Fruit fly (Drosophila melanogaster) whole organism, adult: ENCODE measurements around the gene CG13064.

Experiments
- CG14711 ChIP-seq: fragments of 200-800 bp; sonication (Bioruptor generic); optimal IDR thresholded peaks from 2 replicates; lab custom pipeline; 2018; ENCODE audit warnings: missing biosample characterization, mild to moderate bottlenecking, missing genetic modification characterization, moderate library complexity
- Mnt ChIP-seq: fragments of 200-800 bp; sonication (Bioruptor generic); optimal IDR thresholded peaks from 2 replicates; lab custom pipeline; 2016; ENCODE audit warnings: missing biosample characterization, mild to moderate bottlenecking, missing genetic modification characterization
- kay ChIP-seq: fragments of 200-800 bp; sonication (Bioruptor generic); peaks from one replicate; lab custom pipeline; 2016; ENCODE audit warnings: missing biosample characterization, missing genetic modification characterization, borderline replicate concordance
- tj ChIP-seq: fragments of 200-800 bp; sonication (Bioruptor generic); optimal IDR thresholded peaks from 3 replicates; lab custom pipeline; 2017; ENCODE audit warnings: missing biosample characterization, mild to moderate bottlenecking, missing genetic modification characterization, moderate library complexity

DNA sequence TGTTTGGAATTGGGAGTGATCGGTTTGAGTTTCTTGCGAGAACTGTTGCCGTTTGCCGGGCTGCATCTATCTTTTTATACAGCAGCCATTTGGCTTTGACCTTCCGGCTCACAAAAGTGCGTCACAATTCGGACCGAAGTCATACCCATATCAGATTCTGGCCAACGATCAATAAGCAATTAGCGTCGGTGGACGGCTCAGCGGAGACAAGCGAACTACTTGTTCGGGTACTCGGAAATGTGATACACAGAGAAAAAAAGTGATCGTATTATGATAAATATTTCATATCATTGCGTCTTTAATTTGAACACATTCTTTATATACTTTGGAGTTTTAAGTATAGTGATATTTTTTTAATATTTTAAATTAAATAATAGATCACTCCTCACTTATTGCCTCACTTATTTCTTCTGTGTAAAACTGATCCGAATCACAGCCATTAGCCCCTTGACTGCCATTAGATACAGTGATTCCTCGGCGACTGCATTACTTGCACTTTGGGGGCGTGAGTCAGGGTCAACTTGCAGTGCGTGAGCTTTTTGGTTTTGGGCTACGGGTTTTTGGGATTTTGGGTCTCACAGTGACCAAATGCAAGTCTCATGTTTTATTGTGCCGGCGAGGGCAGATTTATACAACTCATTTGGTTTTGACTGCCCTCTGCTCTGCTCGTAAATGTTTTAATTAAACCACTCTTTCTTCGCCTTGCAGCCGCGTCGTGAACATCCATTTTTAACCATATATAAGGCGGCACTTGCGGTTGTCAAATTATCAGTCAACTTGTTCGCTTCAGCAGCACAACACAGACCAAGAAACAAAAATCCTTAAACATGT lies 25.8 kb downstream of the CG13064 start, which contains the start of the genes CG13043 and CG13063:
- TF ChIP-seq CG14711, result no peak
- no peak for TF ChIP-seq kay (GFP tag; lab: Kevin White, UChicago)
- no peak for TF ChIP-seq Mnt (GFP tag; lab: Kevin White, UChicago)
- no peak for TF ChIP-seq tj (GFP tag; lab: Kevin White, UChicago)
